Fruit fly (Drosophila melanogaster): ENCODE data around the gene CG32107.

The CG32107 gene

dm6 chr3L:12892485-12893173, 31.5 kb upstream of the CG32107 start, which contains the start of gene CG14118 (continued):
- TF ChIP-seq gt (GFP tag; IDR thresholded peaks at IDR 0.05) (no peak), Sin3A (optimal IDR thresholded peaks at IDR 0.05) (no peak), Doc2 (GFP tag; IDR thresholded peaks at IDR 0.05) (no peak), CG11560 (tag; IDR thresholded peaks at IDR 0.05) (no peak), br (optimal IDR thresholded peaks at IDR 0.05) (no peak), Oaz (GFP tag; IDR thresholded peaks at IDR 0.05) (no peak), Nf-YC (tag; optimal IDR thresholded peaks at IDR 0.05) (no peak), Abd-B (GFP tag; optimal IDR thresholded peaks at IDR 0.05) (no peak), MBD-R2 (GFP tag; IDR thresholded peaks at IDR 0.05) (no peak), CG3065 (GFP tag; optimal IDR thresholded peaks at IDR 0.05) (no peak), NK7.1 (GFP tag; optimal IDR thresholded peaks at IDR 0.05) (no peak), CG3847 (GFP tag; IDR thresholded peaks at IDR 0.05) (no peak), CG14014 (GFP tag; IDR thresholded peaks at IDR 0.05) (no peak; the same call in 1 of the 2 replicates), NC2β (GFP tag; optimal IDR thresholded peaks at IDR 0.05) (no peak), sd (tag; optimal IDR thresholded peaks at IDR 0.05) (peak; percentile 38), CG4707 (GFP tag; optimal IDR thresholded peaks at IDR 0.05) (no peak), nom (GFP tag; optimal IDR thresholded peaks at IDR 0.05) (no peak), Ssrp (tag; optimal IDR thresholded peaks at IDR 0.05) (no peak), Lhr (GFP tag; optimal IDR thresholded peaks at IDR 0.05) (no peak), CG11456 (GFP tag; IDR thresholded peaks at IDR 0.05) (no peak), HHEX (GFP tag; optimal IDR thresholded peaks at IDR 0.05) (no peak), Fer3 (tag; optimal IDR thresholded peaks at IDR 0.05) (peak; percentile 34), CG7372 (GFP tag; IDR thresholded peaks at IDR 0.05) (no peak), CTCF (GFP tag; optimal IDR thresholded peaks at IDR 0.05) (no peak), zfh1 (GFP tag; IDR thresholded peaks at IDR 0.05) (0 out of 3 replicates have a peak, but pooled peaks have one; percentile 32), vnd (GFP tag; IDR thresholded peaks at IDR 0.05; ENCODE audit: partially characterized antibody) (no peak), psq (GFP tag; optimal IDR thresholded peaks at IDR 0.05) (no peak), pho (GFP tag; optimal IDR thresholded peaks at IDR 0.05) (peak; percentile 26), ap (GFP tag; IDR thresholded peaks at IDR 0.05) (no peak), Ets65A (GFP tag) (peak; percentile 63), dm (GFP tag; optimal IDR thresholded peaks at IDR 0.05) (no peak), cg (GFP tag; optimal IDR thresholded peaks at IDR 0.05) (peak; percentile 23), chm (GFP tag; IDR thresholded peaks at IDR 0.05) (no peak), CG10565 (GFP tag; optimal IDR thresholded peaks at IDR 0.05) (no peak), CG16815 (GFP tag; optimal IDR thresholded peaks at IDR 0.05) (no peak), Neu2 (GFP tag; optimal IDR thresholded peaks at IDR 0.05; ENCODE audit: borderline replicate concordance) (no peak), CG7987 (GFP tag; optimal IDR thresholded peaks at IDR 0.05) (no peak), fd96Cb (tag; optimal IDR thresholded peaks at IDR 0.05) (no peak), CG8281 (tag; optimal IDR thresholded peaks at IDR 0.05) (peak; percentile 10), B-H1 (GFP tag; IDR thresholded peaks at IDR 0.05) (no peak), Hr39 (optimal IDR thresholded peaks at IDR 0.05) (no peak), CG17385 (GFP tag; optimal IDR thresholded peaks at IDR 0.05) (no peak), odd (GFP tag; optimal IDR thresholded peaks at IDR 0.05) (no peak), danr (GFP tag; IDR thresholded peaks at IDR 0.05) (no peak), CG17612 (GFP tag; IDR thresholded peaks at IDR 0.05) (no peak), CkIIα-i1 (GFP tag; IDR thresholded peaks at IDR 0.05) (no peak), CoRest (tag; optimal IDR thresholded peaks at IDR 0.05) (peak; percentile 29), CG31224 (GFP tag; IDR thresholded peaks at IDR 0.05) (no peak), CG13287 (GFP tag; IDR thresholded peaks at IDR 0.05; ENCODE audit: partially characterized antibody) (peak; percentile 23; the same call in 1 of the 2 replicates), Adf1 (GFP tag; IDR thresholded peaks at IDR 0.05) (no peak), unc-4 (GFP tag; IDR thresholded peaks at IDR 0.05; ENCODE audit: partially characterized antibody) (no peak), CG12104 (GFP tag; optimal IDR thresholded peaks at IDR 0.05) (no peak), gem (tag; optimal IDR thresholded peaks at IDR 0.05) (peak; percentile 40)
